Fruit fly (Drosophila melanogaster) whole organism, embryonic: ENCODE measurements around the gene Spn28B.

Experiments used
- Abd-B ChIP-seq: fragments of 200-800 bp; sonication (Bioruptor generic); optimal IDR thresholded peaks from 2 replicates; lab custom pipeline; 2018; ENCODE audit warnings: missing biosample characterization, mild to moderate bottlenecking, missing genetic modification characterization, moderate library complexity
- B-H2 ChIP-seq: fragments of 200-800 bp; sonication (Bioruptor generic); optimal IDR thresholded peaks from 2 replicates; lab custom pipeline; 2018; ENCODE audit warnings: missing biosample characterization, mild to moderate bottlenecking, missing genetic modification characterization
- BEAF-32 ChIP-seq: fragments of 200-800 bp; sonication (Bioruptor generic); optimal IDR thresholded peaks from 3 replicates; lab custom pipeline; 2017; ENCODE audit warnings: missing biosample characterization, missing genetic modification characterization, mild to moderate bottlenecking, moderate library complexity, missing genetic modification reagents
- Bdp1 ChIP-seq: fragments of 200-800 bp; sonication (Bioruptor generic); optimal IDR thresholded peaks from 3 replicates; lab custom pipeline; 2016; ENCODE audit warnings: missing biosample characterization, missing genetic modification characterization
- CG10147 ChIP-seq: fragments of 200-800 bp; sonication (Bioruptor generic); optimal IDR thresholded peaks from 2 replicates; lab custom pipeline; 2019; ENCODE audit warnings: missing biosample characterization, mild to moderate bottlenecking, missing genetic modification characterization, moderate library complexity
- CG11695 ChIP-seq: fragments of 200-800 bp; sonication (Bioruptor generic); IDR thresholded peaks from 3 replicates; pipeline ENCODE4 v1.3.6; 2022; ENCODE audit warnings: missing biosample characterization, missing genetic modification characterization
- CG12942 ChIP-seq: fragments of 200-800 bp; sonication (Bioruptor generic); optimal IDR thresholded peaks from 3 replicates; lab custom pipeline; 2016; ENCODE audit warnings: missing biosample characterization, missing genetic modification characterization
- CG13287 ChIP-seq: fragments of 200-800 bp; sonication (Bioruptor generic); IDR thresholded peaks from 2 replicates; pipeline ENCODE4 v1.3.6; 2022; ENCODE audit warnings: missing biosample characterization, missing genetic modification characterization; ENCODE audit not compliant: partially characterized antibody
- CG13775 ChIP-seq: fragments of 200-800 bp; sonication (Bioruptor generic); optimal IDR thresholded peaks from 3 replicates; lab custom pipeline; 2017; ENCODE audit warnings: missing biosample characterization, mild to moderate bottlenecking, missing genetic modification characterization
- CG14441 ChIP-seq: fragments of 200-800 bp; sonication (Bioruptor generic); IDR thresholded peaks from 2 replicates; pipeline ENCODE4 v1.3.6; 2022; ENCODE audit warnings: missing biosample characterization, missing genetic modification characterization
- CG15073 ChIP-seq: fragments of 200-800 bp; sonication (Bioruptor generic); optimal IDR thresholded peaks from 2 replicates; lab custom pipeline; 2016; ENCODE audit warnings: missing biosample characterization, missing genetic modification characterization
- CG16815 ChIP-seq: fragments of 200-800 bp; sonication (Bioruptor generic); optimal IDR thresholded peaks from 3 replicates; lab custom pipeline; 2017; ENCODE audit warnings: missing biosample characterization, mild to moderate bottlenecking, missing genetic modification characterization
- CG31224 ChIP-seq: fragments of 200-800 bp; sonication (Bioruptor generic); IDR thresholded peaks from 2 replicates; pipeline ENCODE4 v1.3.6; 2022; ENCODE audit warnings: missing biosample characterization, missing genetic modification characterization
- CG3163 ChIP-seq: fragments of 200-800 bp; sonication (Bioruptor generic); optimal IDR thresholded peaks from 3 replicates; lab custom pipeline; 2016; ENCODE audit warnings: missing biosample characterization, missing genetic modification characterization
- CG32772 ChIP-seq: fragments of 200-800 bp; sonication (Bioruptor generic); IDR thresholded peaks from 2 replicates; pipeline ENCODE4 v1.3.6; 2022; ENCODE audit warnings: missing biosample characterization, missing genetic modification characterization
- CG7928 ChIP-seq: fragments of 200-800 bp; sonication (Bioruptor generic); optimal IDR thresholded peaks from 2 replicates; lab custom pipeline; 2017; ENCODE audit warnings: missing biosample characterization, mild to moderate bottlenecking, missing genetic modification characterization
- CG8089 ChIP-seq: fragments of 200-800 bp; sonication (Bioruptor generic); optimal IDR thresholded peaks from 3 replicates; lab custom pipeline; 2016; ENCODE audit warnings: missing biosample characterization, missing genetic modification characterization
- CG9727 ChIP-seq: fragments of 200-800 bp; sonication (Bioruptor generic); optimal IDR thresholded peaks from 3 replicates; lab custom pipeline; 2017; ENCODE audit warnings: missing biosample characterization, mild to moderate bottlenecking, missing genetic modification characterization
- D19A ChIP-seq: fragments of 200-800 bp; optimal IDR thresholded peaks from 3 replicates; lab custom pipeline; 2019; ENCODE audit warnings: missing biosample characterization, mild to moderate bottlenecking, missing genetic modification characterization, moderate library complexity
- Dek ChIP-seq: fragments of 200-800 bp; sonication (Bioruptor generic); optimal IDR thresholded peaks from 3 replicates; lab custom pipeline; 2019; ENCODE audit warnings: missing biosample characterization, mild to moderate bottlenecking, missing genetic modification characterization, moderate library complexity
- Dll ChIP-seq: fragments of 200-800 bp; sonication (Bioruptor generic); IDR thresholded peaks from 4 replicates; pipeline ENCODE4 v1.3.6; 2022; ENCODE audit warnings: missing biosample characterization, missing genetic modification characterization; ENCODE audit not compliant: partially characterized antibody
- Ets97D ChIP-seq: fragments of 200-800 bp; sonication (Bioruptor generic); optimal IDR thresholded peaks from 3 replicates; lab custom pipeline; 2016; ENCODE audit warnings: missing biosample characterization, missing genetic modification characterization
- Hr78 ChIP-seq, 2 experiments: fragments of 200-800 bp in 1 of 2; fragments of >200 bp in 1 of 2; sonication (Bioruptor generic) in 1 of 2; optimal IDR thresholded peaks; 2 replicates each; lab custom pipeline; 2017 to 2019; ENCODE audit warnings: missing biosample characterization in 2 of 2, missing genetic modification characterization in 2 of 2, mild to moderate bottlenecking in 1 of 2, moderate library complexity in 1 of 2
- NK7.1 ChIP-seq: fragments of 200-800 bp; sonication (Bioruptor generic); optimal IDR thresholded peaks from 3 replicates; lab custom pipeline; 2016; ENCODE audit warnings: missing biosample characterization, missing genetic modification characterization
- Nf-YC ChIP-seq: fragments of 200-800 bp; optimal IDR thresholded peaks from 3 replicates; lab custom pipeline; 2019; ENCODE audit warnings: missing biosample characterization, mild to moderate bottlenecking, missing genetic modification characterization, moderate library complexity
- Side ChIP-seq: fragments of 200-800 bp; sonication (Bioruptor generic); optimal IDR thresholded peaks from 2 replicates; lab custom pipeline; 2016; ENCODE audit warnings: missing biosample characterization, missing genetic modification characterization
- Sry-β ChIP-seq: fragments of 200-800 bp; sonication (Bioruptor generic); optimal IDR thresholded peaks from 2 replicates; lab custom pipeline; 2018; ENCODE audit warnings: missing biosample characterization, mild to moderate bottlenecking, missing genetic modification characterization, moderate library complexity
- Tbp ChIP-seq: fragments of >200 bp; optimal IDR thresholded peaks from 2 replicates; lab custom pipeline; 2018; ENCODE audit warnings: missing biosample characterization, missing genetic modification characterization
- ap ChIP-seq: fragments of 200-800 bp; sonication (Bioruptor generic); IDR thresholded peaks from 2 replicates; pipeline ENCODE4 v1.3.6; 2022; ENCODE audit warnings: missing biosample characterization, missing genetic modification characterization
- ase ChIP-seq: fragments of 200-800 bp; sonication (Bioruptor generic); IDR thresholded peaks from 3 replicates; pipeline ENCODE4 v1.3.6; 2022; ENCODE audit warnings: missing biosample characterization, missing genetic modification characterization
- ash1 ChIP-seq: fragments of 200-800 bp; sonication (Bioruptor generic); optimal IDR thresholded peaks from 2 replicates; lab custom pipeline; 2018; ENCODE audit warnings: missing biosample characterization, mild to moderate bottlenecking, missing genetic modification characterization
- br ChIP-seq: fragments of >200 bp; optimal IDR thresholded peaks from 2 replicates; lab custom pipeline; 2017
- cad ChIP-seq: fragments of >200 bp; optimal IDR thresholded peaks from 2 replicates; lab custom pipeline; 2017; ENCODE audit warnings: missing biosample characterization, missing genetic modification characterization
- caup ChIP-seq: fragments of 200-800 bp; sonication (Bioruptor generic); optimal IDR thresholded peaks from 3 replicates; lab custom pipeline; 2017; ENCODE audit warnings: missing biosample characterization, mild to moderate bottlenecking, missing genetic modification characterization, moderate library complexity; ENCODE audit not compliant: severe bottlenecking
- dan ChIP-seq: fragments of 200-800 bp; sonication (Bioruptor generic); IDR thresholded peaks from 2 replicates; pipeline ENCODE4 v1.3.6; 2022; ENCODE audit warnings: missing biosample characterization, missing genetic modification characterization
- fd3F ChIP-seq: fragments of 200-800 bp; sonication (Bioruptor generic); optimal IDR thresholded peaks from 2 replicates; lab custom pipeline; 2018; ENCODE audit warnings: missing biosample characterization, mild to moderate bottlenecking, missing genetic modification characterization, moderate library complexity
- grn ChIP-seq: fragments of 200-800 bp; sonication (Bioruptor generic); optimal IDR thresholded peaks from 3 replicates; lab custom pipeline; 2017; ENCODE audit warnings: missing biosample characterization, missing genetic modification characterization
- kay ChIP-seq: fragments of 200-800 bp; sonication (Bioruptor generic); optimal IDR thresholded peaks from 2 replicates; lab custom pipeline; 2016; ENCODE audit warnings: missing biosample characterization, missing genetic modification characterization
- lilli ChIP-seq: fragments of 200-800 bp; sonication (Bioruptor generic); optimal IDR thresholded peaks from 3 replicates; lab custom pipeline; 2016; ENCODE audit warnings: missing biosample characterization, missing genetic modification characterization
- mld ChIP-seq: fragments of 200-800 bp; sonication (Bioruptor generic); IDR thresholded peaks from 3 replicates; pipeline ENCODE4 v1.3.6; 2022; ENCODE audit warnings: missing biosample characterization, missing genetic modification characterization; ENCODE audit not compliant: partially characterized antibody
- psq ChIP-seq: fragments of 200-800 bp; sonication (Bioruptor generic); optimal IDR thresholded peaks from 2 replicates; lab custom pipeline; 2017; ENCODE audit warnings: missing biosample characterization, missing genetic modification characterization
- pum ChIP-seq: fragments of 200-800 bp; sonication (Bioruptor generic); optimal IDR thresholded peaks from 2 replicates; lab custom pipeline; 2016; ENCODE audit warnings: missing biosample characterization, missing genetic modification characterization
- schlank ChIP-seq: fragments of 200-800 bp; sonication (Bioruptor generic); optimal IDR thresholded peaks from 2 replicates; lab custom pipeline; 2018; ENCODE audit warnings: missing biosample characterization, mild to moderate bottlenecking, missing genetic modification characterization
- scrt ChIP-seq: fragments of 200-800 bp; sonication (Bioruptor generic); optimal IDR thresholded peaks from 2 replicates; lab custom pipeline; 2018; ENCODE audit warnings: missing biosample characterization, mild to moderate bottlenecking, missing genetic modification characterization, moderate library complexity
- sd ChIP-seq: fragments of 200-800 bp; sonication (Bioruptor generic); optimal IDR thresholded peaks from 3 replicates; lab custom pipeline; 2018; ENCODE audit warnings: missing biosample characterization, mild to moderate bottlenecking, missing genetic modification characterization, moderate library complexity
- slp2 ChIP-seq: fragments of 200-800 bp; sonication (Bioruptor generic); optimal IDR thresholded peaks from 2 replicates; lab custom pipeline; 2016; ENCODE audit warnings: missing biosample characterization, missing genetic modification characterization
- tgo ChIP-seq: fragments of 200-800 bp; sonication (Bioruptor generic); IDR thresholded peaks from 3 replicates; pipeline ENCODE4 v1.3.6; 2022; ENCODE audit warnings: missing biosample characterization, missing genetic modification characterization
- tin ChIP-seq: fragments of 200-800 bp; sonication (Bioruptor generic); optimal IDR thresholded peaks from 3 replicates; lab custom pipeline; 2016; ENCODE audit warnings: missing biosample characterization, missing genetic modification characterization
- wdn ChIP-seq: fragments of 200-800 bp; sonication (Bioruptor generic); IDR thresholded peaks from 2 replicates; pipeline ENCODE4 v1.3.6; 2022; ENCODE audit warnings: missing biosample characterization, missing genetic modification characterization
- wor ChIP-seq: fragments of 200-800 bp; sonication (Bioruptor generic); IDR thresholded peaks from 2 replicates; pipeline ENCODE4 v1.3.6; 2022; ENCODE audit warnings: missing biosample characterization, missing genetic modification characterization
- zen ChIP-seq: fragments of 200-800 bp; sonication (Bioruptor generic); optimal IDR thresholded peaks from 3 replicates; lab custom pipeline; 2018; ENCODE audit warnings: missing biosample characterization, mild to moderate bottlenecking, missing genetic modification characterization, moderate library complexity

Spn28B gene

dm6 chr2L:7532644-7533324 lies 48.9 kb upstream of the Spn28B start (continued):
- TF ChIP-seq sd (tag; lab: Kevin White, UChicago): no peak
- TF ChIP-seq B-H2 (GFP tag; lab: Kevin White, UChicago): no peak
- peak; percentile 76 for TF ChIP-seq CG9727 (GFP tag; lab: Kevin White, UChicago)
- no peak for TF ChIP-seq slp2 (GFP tag; lab: Kevin White, UChicago)
- TF ChIP-seq pum: no peak
- TF ChIP-seq Sry-β (GFP tag; lab: Kevin White, UChicago): no peak
- TF ChIP-seq Bdp1 (GFP tag; lab: Kevin White, UChicago): no peak
- peak; percentile 22; the same call in 1 of the 2 replicates for TF ChIP-seq dan (GFP tag; lab: Robert Waterston, UW)
- TF ChIP-seq caup: no peak
- no peak for TF ChIP-seq Ets97D
- peak; percentile 3 for TF ChIP-seq CG8089 (GFP tag; lab: Kevin White, UChicago)
- no peak for TF ChIP-seq Abd-B (GFP tag; lab: Kevin White, UChicago)
- TF ChIP-seq Dek: no peak
- TF ChIP-seq CG7928 (GFP tag; lab: Kevin White, UChicago): no peak
- no peak; the same call in 2 of the 3 replicates for TF ChIP-seq tgo (GFP tag; lab: Robert Waterston, UW)
- peak; percentile 46 for TF ChIP-seq CG13775 (GFP tag; lab: Kevin White, UChicago)
- no peak for TF ChIP-seq CG3163 (GFP tag; lab: Kevin White, UChicago)
- no peak for TF ChIP-seq Side (GFP tag; lab: Kevin White, UChicago)
- TF ChIP-seq D19A: peak; percentile 70
- no peak for TF ChIP-seq wor (GFP tag; lab: Robert Waterston, UW)
- no peak for TF ChIP-seq Dll (GFP tag; lab: Robert Waterston, UW)
- no peak for TF ChIP-seq schlank
- no peak for TF ChIP-seq BEAF-32
- TF ChIP-seq tin (GFP tag; lab: Kevin White, UChicago): peak; percentile 31
- no peak for TF ChIP-seq ash1 (GFP tag; lab: Kevin White, UChicago)
- TF ChIP-seq psq (GFP tag; lab: Kevin White, UChicago): no peak
- TF ChIP-seq CG32772 (GFP tag; lab: Robert Waterston, UW): no peak
- no peak for TF ChIP-seq CG13287 (GFP tag; lab: Robert Waterston, UW)
- no peak for TF ChIP-seq Nf-YC (tag; lab: Kevin White, UChicago)
- peak; percentile 23 for TF ChIP-seq grn
- TF ChIP-seq NK7.1 (GFP tag; lab: Kevin White, UChicago): no peak
- no peak for TF ChIP-seq br (lab: Kevin White, UChicago)
- TF ChIP-seq CG10147 (GFP tag; lab: Kevin White, UChicago): no peak
- no peak for TF ChIP-seq CG11695 (GFP tag; lab: Robert Waterston, UW)
- TF ChIP-seq lilli (GFP tag; lab: Kevin White, UChicago): no peak
- no peak for TF ChIP-seq CG15073 (GFP tag; lab: Kevin White, UChicago)
- no peak for TF ChIP-seq kay
- no peak for TF ChIP-seq fd3F (GFP tag; lab: Kevin White, UChicago)
- no peak for TF ChIP-seq scrt (GFP tag; lab: Kevin White, UChicago)
- peak; percentile 55 for TF ChIP-seq cad
- TF ChIP-seq ase: no peak
- no peak for TF ChIP-seq CG12942 (GFP tag; lab: Kevin White, UChicago)
- TF ChIP-seq ap (GFP tag; lab: Robert Waterston, UW): no peak
- TF ChIP-seq Tbp: no peak
- TF ChIP-seq wdn (GFP tag; lab: Robert Waterston, UW): no peak
- no peak for TF ChIP-seq mld
- TF ChIP-seq CG14441 (GFP tag; lab: Robert Waterston, UW): no peak
- TF ChIP-seq CG31224: no peak
- TF ChIP-seq zen (tag; lab: Kevin White, UChicago): peak; percentile 75
- peak; percentile 52 for TF ChIP-seq CG16815 (GFP tag; lab: Kevin White, UChicago)
- TF ChIP-seq Hr78 (GFP tag; optimal IDR thresholded peaks at IDR 0.05; lab: Kevin White, UChicago): no peak
